Fruit fly (Drosophila melanogaster) whole organism, wandering third instar larva: ENCODE data around the gene CG45428.

Source experiments
- Abd-B ChIP-seq: fragments of >200 bp; optimal IDR thresholded peaks from 2 replicates; lab custom pipeline; 2017; ENCODE audit warnings: missing biosample characterization, missing genetic modification characterization
- CG32264 ChIP-seq: fragments of 200-800 bp; sonication (Bioruptor generic); optimal IDR thresholded peaks from 2 replicates; lab custom pipeline; 2016; ENCODE audit warnings: missing biosample characterization, missing genetic modification characterization
- CG9705 ChIP-seq: fragments of 200-800 bp; sonication (Bioruptor generic); optimal IDR thresholded peaks from 2 replicates; lab custom pipeline; 2018; ENCODE audit warnings: missing biosample characterization, mild to moderate bottlenecking, missing genetic modification characterization
- CrebA ChIP-seq: fragments of 200-800 bp; sonication (Bioruptor generic); optimal IDR thresholded peaks from 2 replicates; lab custom pipeline; 2016; ENCODE audit warnings: missing biosample characterization, mild to moderate bottlenecking, missing genetic modification characterization, borderline replicate concordance
- Dif ChIP-seq: fragments of 200-275, 200-300 bp; sonication (Bioruptor generic); optimal IDR thresholded peaks from 2 replicates; lab custom pipeline; 2018; ENCODE audit warnings: missing biosample characterization, missing genetic modification characterization; ENCODE audit not compliant: partially characterized antibody
- GATAd ChIP-seq: sonication (Bioruptor generic); optimal IDR thresholded peaks from 2 replicates; lab custom pipeline; 2016; ENCODE audit warnings: missing biosample characterization, missing genetic modification characterization
- HLH106 ChIP-seq: fragments of 200-800 bp; optimal IDR thresholded peaks from 3 replicates; lab custom pipeline; 2019; ENCODE audit warnings: missing biosample characterization, mild to moderate bottlenecking, missing genetic modification characterization, moderate library complexity
- Hnf4 ChIP-seq: fragments of 200-800 bp; sonication (Bioruptor generic); optimal IDR thresholded peaks from 2 replicates; lab custom pipeline; 2016; ENCODE audit warnings: missing biosample characterization, mild to moderate bottlenecking, missing genetic modification characterization
- Hr78 ChIP-seq: fragments of >200 bp; optimal IDR thresholded peaks from 2 replicates; lab custom pipeline; 2017; ENCODE audit warnings: missing biosample characterization, missing genetic modification characterization
- Hr83 ChIP-seq: fragments of 200-300 bp; sonication (Bioruptor generic); optimal IDR thresholded peaks from 2 replicates; lab custom pipeline; 2016; ENCODE audit warnings: missing biosample characterization, mild to moderate bottlenecking, missing genetic modification characterization, moderate library complexity; ENCODE audit not compliant: poor library complexity, severe bottlenecking
- Mio ChIP-seq: sonication (Bioruptor generic); optimal IDR thresholded peaks from 2 replicates; lab custom pipeline; 2016; ENCODE audit warnings: missing biosample characterization, missing genetic modification characterization
- Myc ChIP-seq: fragments of >200 bp; optimal IDR thresholded peaks from 2 replicates; lab custom pipeline; 2017
- OdsH ChIP-seq: fragments of 200-800 bp; sonication (Bioruptor generic); optimal IDR thresholded peaks from 2 replicates; lab custom pipeline; 2016; ENCODE audit warnings: missing biosample characterization, mild to moderate bottlenecking, missing genetic modification characterization
- Rel ChIP-seq, 2 experiments: fragments of 200-800 bp; sonication (Bioruptor generic) in 1 of 2; optimal IDR thresholded peaks; 2 replicates in 1 of 2; 3 replicates in 1 of 2; lab custom pipeline; 2016 to 2019; ENCODE audit warnings: mild to moderate bottlenecking in 2 of 2, missing biosample characterization in 2 of 2, missing genetic modification characterization in 2 of 2, moderate library complexity in 1 of 2
- Sp1 ChIP-seq: fragments of 200-800 bp; sonication (Bioruptor generic); optimal IDR thresholded peaks from 3 replicates; lab custom pipeline; 2019; ENCODE audit warnings: missing biosample characterization, mild to moderate bottlenecking, missing genetic modification characterization, moderate library complexity
- Vsx2 ChIP-seq: fragments of 200-300, 225-300 bp; sonication (Bioruptor generic); optimal IDR thresholded peaks from 2 replicates; lab custom pipeline; 2018; ENCODE audit warnings: missing biosample characterization, missing genetic modification characterization; ENCODE audit not compliant: partially characterized antibody
- br ChIP-seq: fragments of 200-800 bp; sonication (Bioruptor generic); optimal IDR thresholded peaks from 2 replicates; lab custom pipeline; 2016; ENCODE audit warnings: missing biosample characterization, missing genetic modification characterization
- brk ChIP-seq: fragments of 200-800 bp; sonication (Bioruptor generic); optimal IDR thresholded peaks from 2 replicates; lab custom pipeline; 2016; ENCODE audit warnings: missing biosample characterization, mild to moderate bottlenecking, missing genetic modification characterization
- dl ChIP-seq, 2 experiments: fragments of 175-275, 200-275 bp in 1 of 2; fragments of 200-275 bp in 1 of 2; sonication (Bioruptor generic); optimal IDR thresholded peaks; lab custom pipeline; 2018; ENCODE audit warnings: mild to moderate bottlenecking in 2 of 2, missing biosample characterization in 2 of 2, missing genetic modification characterization in 2 of 2, moderate library complexity in 2 of 2; ENCODE audit not compliant: partially characterized antibody in 2 of 2, insufficient read depth in 1 of 2
- dmrt93B ChIP-seq: fragments of 200-800 bp; sonication (Bioruptor generic); optimal IDR thresholded peaks from 2 replicates; lab custom pipeline; 2018; ENCODE audit warnings: missing biosample characterization, mild to moderate bottlenecking, missing genetic modification characterization
- dsf ChIP-seq: sonication (Bioruptor generic); optimal IDR thresholded peaks from 2 replicates; lab custom pipeline; 2016; ENCODE audit warnings: missing biosample characterization, missing genetic modification characterization, borderline replicate concordance
- foxo ChIP-seq, 2 experiments: fragments of 200-800 bp; sonication (Bioruptor generic); optimal IDR thresholded peaks; 2 replicates in 1 of 2; 3 replicates in 1 of 2; lab custom pipeline; 2016 to 2017; ENCODE audit warnings: missing biosample characterization in 2 of 2, missing genetic modification characterization in 2 of 2
- fru ChIP-seq: fragments of 200-800 bp; sonication (Bioruptor generic); optimal IDR thresholded peaks from 3 replicates; lab custom pipeline; 2016; ENCODE audit warnings: missing biosample characterization, mild to moderate bottlenecking, missing genetic modification characterization
- h ChIP-seq: fragments of 200-800 bp; sonication (Bioruptor generic); optimal IDR thresholded peaks from 3 replicates; lab custom pipeline; 2016; ENCODE audit warnings: missing biosample characterization, mild to moderate bottlenecking, missing genetic modification characterization
- jim ChIP-seq: fragments of 175-275, 200-325 bp; sonication (Bioruptor generic); optimal IDR thresholded peaks from 2 replicates; lab custom pipeline; 2016; ENCODE audit warnings: missing biosample characterization, mild to moderate bottlenecking, missing genetic modification characterization
- pan ChIP-seq: fragments of >200 bp; optimal IDR thresholded peaks from 2 replicates; lab custom pipeline; 2017
- psq ChIP-seq: fragments of 200-800 bp; sonication (Bioruptor generic); optimal IDR thresholded peaks from 3 replicates; lab custom pipeline; 2017; ENCODE audit warnings: missing biosample characterization, mild to moderate bottlenecking, missing genetic modification characterization, moderate library complexity
- rgr ChIP-seq: fragments of 200-800 bp; sonication (Bioruptor generic); optimal IDR thresholded peaks from 3 replicates; lab custom pipeline; 2016; ENCODE audit warnings: missing biosample characterization, mild to moderate bottlenecking, missing genetic modification characterization
- sv ChIP-seq: fragments of 200-800 bp; sonication (Bioruptor generic); optimal IDR thresholded peaks from 3 replicates; lab custom pipeline; 2016; ENCODE audit warnings: missing biosample characterization, missing genetic modification characterization
- tai ChIP-seq: sonication (Bioruptor generic); optimal IDR thresholded peaks from 2 replicates; lab custom pipeline; 2016; ENCODE audit warnings: missing biosample characterization, missing genetic modification characterization
- usp ChIP-seq: fragments of >200 bp; optimal IDR thresholded peaks from 2 replicates; lab custom pipeline; 2017; ENCODE audit warnings: missing biosample characterization, missing genetic modification characterization
- woc ChIP-seq: sonication (Bioruptor generic); optimal IDR thresholded peaks from 2 replicates; lab custom pipeline; 2016; ENCODE audit warnings: missing biosample characterization, mild to moderate bottlenecking, missing genetic modification characterization

CG45428 gene

dm6 chr3L:22821377-22821776, 15.5 kb downstream of the CG45428 start:
- TF ChIP-seq pan (lab: Kevin White, UChicago): no peak
- no peak for TF ChIP-seq woc
- no peak for TF ChIP-seq sv
- no peak for TF ChIP-seq Hnf4
- TF ChIP-seq CG32264: no peak
- TF ChIP-seq Abd-B (GFP tag; lab: Kevin White, UChicago): no peak
- TF ChIP-seq jim (GFP tag; lab: Kevin White, UChicago): no peak
- TF ChIP-seq dsf (GFP tag; lab: Kevin White, UChicago): no peak
- TF ChIP-seq dl (GFP tag; optimal IDR thresholded peaks at IDR 0.05; lab: Kevin White, UChicago; ENCODE audit: insufficient read depth in 1 of 2, partially characterized antibody in 2 of 2): no peak
- TF ChIP-seq tai (GFP tag; lab: Kevin White, UChicago): no peak
- TF ChIP-seq br (GFP tag; lab: Kevin White, UChicago): no peak
- no peak for TF ChIP-seq Dif (GFP tag; lab: Kevin White, UChicago)
- TF ChIP-seq h (GFP tag; lab: Kevin White, UChicago): no peak
- TF ChIP-seq, all 38 proteins: peak for 0

dm6 chr3L:22820190-22820589, 16.7 kb downstream of the CG45428 start:
- TF ChIP-seq dsf (GFP tag; lab: Kevin White, UChicago): no peak
- no peak for TF ChIP-seq dmrt93B
- TF ChIP-seq tai (GFP tag; lab: Kevin White, UChicago): no peak
- TF ChIP-seq woc: no peak
- peak; percentile 49 for TF ChIP-seq jim (GFP tag; lab: Kevin White, UChicago)
- TF ChIP-seq OdsH (GFP tag; lab: Kevin White, UChicago): no peak
- TF ChIP-seq usp (GFP tag; lab: Kevin White, UChicago): no peak

- no peak for TF ChIP-seq tai (GFP tag; lab: Kevin White, UChicago)
- peak; percentile 35 for TF ChIP-seq psq (GFP tag; lab: Kevin White, UChicago)
- TF ChIP-seq brk (GFP tag; lab: Kevin White, UChicago): no peak
These were observed 34.9 kb downstream of the CG45428 start for dm6 chr3L:22801970-22802369.

- TF ChIP-seq HLH106 (tag; lab: Kevin White, UChicago): no peak
- TF ChIP-seq dl (GFP tag; optimal IDR thresholded peaks at IDR 0.05; lab: Kevin White, UChicago; ENCODE audit: insufficient read depth in 1 of 2, partially characterized antibody in 2 of 2): no peak
- no peak for TF ChIP-seq Myc (lab: Kevin White, UChicago)
- TF ChIP-seq jim (GFP tag; lab: Kevin White, UChicago): no peak
- TF ChIP-seq foxo (GFP tag; optimal IDR thresholded peaks at IDR 0.05; lab: Kevin White, UChicago): no peak
- TF ChIP-seq Sp1 (GFP tag; lab: Kevin White, UChicago): no peak
- TF ChIP-seq woc: no peak
- no peak for TF ChIP-seq Hnf4
- TF ChIP-seq Rel (GFP tag; optimal IDR thresholded peaks at IDR 0.05; lab: Kevin White, UChicago): no peak
- no peak for TF ChIP-seq Rel (tag; optimal IDR thresholded peaks at IDR 0.05; lab: Kevin White, UChicago)
- TF ChIP-seq rgr: no peak
- no peak for TF ChIP-seq Hr83
- TF ChIP-seq br (GFP tag; lab: Kevin White, UChicago): no peak
- no peak for TF ChIP-seq Mio (GFP tag; lab: Kevin White, UChicago)
- TF ChIP-seq CrebA: no peak
- TF ChIP-seq CG9705 (GFP tag; lab: Kevin White, UChicago): no peak
- TF ChIP-seq Hr78 (GFP tag; lab: Kevin White, UChicago): no peak
- TF ChIP-seq dmrt93B: no peak
- no peak for TF ChIP-seq Vsx2
- no peak for TF ChIP-seq h (GFP tag; lab: Kevin White, UChicago)
- no peak for TF ChIP-seq sv
These were observed 41.3 kb downstream of the CG45428 start for dm6 chr3L:22795604-22796003.

dm6 chr3L:22791622-22792021, 45.2 kb downstream of the CG45428 start:
- TF ChIP-seq Hr78 (GFP tag; lab: Kevin White, UChicago) (no peak), tai (GFP tag; lab: Kevin White, UChicago) (no peak), CrebA (no peak), GATAd (GFP tag; lab: Kevin White, UChicago) (no peak), Vsx2 (no peak), psq (GFP tag; lab: Kevin White, UChicago) (no peak), woc (no peak), usp (GFP tag; lab: Kevin White, UChicago) (no peak), fru (no peak)
- TF ChIP-seq, all 38 proteins: peak for 0
